4 worm cellular contexts compared by ENCODE assay signal in genomic region chrX:825924-826323, ce11.
TF ChIP-seq lines count a peak whose summit lies in the region.

No protein-coding gene starts in this region.

TF ChIP-seq in whole organism, L1 larva, 84 proteins besides CTCF, POLR2A, EP300 and RAD21 (continued from another document and continues in another):
- TF ChIP-seq egl-27 (tag; optimal IDR thresholded peaks at IDR 0.05; lab: Kevin White, UChicago), result no peak
- TF ChIP-seq nhr-76 (tag; optimal IDR thresholded peaks at IDR 0.05; lab: Kevin White, UChicago), result no peak
- TF ChIP-seq mef-2 (tag; optimal IDR thresholded peaks at IDR 0.05; lab: Kevin White, UChicago), result no peak
- TF ChIP-seq nhr-237 (tag; optimal IDR thresholded peaks at IDR 0.05; lab: Kevin White, UChicago), result no peak
- TF ChIP-seq tbx-2 (tag; optimal IDR thresholded peaks at IDR 0.05; lab: Kevin White, UChicago), result peak; percentile 64
- no peak for TF ChIP-seq unc-130 (tag; optimal IDR thresholded peaks at IDR 0.05; lab: Kevin White, UChicago)
- peak; percentile 74 for TF ChIP-seq unc-86 (tag; optimal IDR thresholded peaks at IDR 0.05; lab: Kevin White, UChicago)
- peak; percentile 14 to 19 for TF ChIP-seq lin-35 (GFP tag; optimal IDR thresholded peaks at IDR 0.05; lab: Kevin White, UChicago)
- TF ChIP-seq swsn-7 (tag; optimal IDR thresholded peaks at IDR 0.05; lab: Kevin White, UChicago), result peak; percentile 73
- peak; percentile 55 for TF ChIP-seq nhr-20 (tag; optimal IDR thresholded peaks at IDR 0.05; lab: Kevin White, UChicago)
- peak; percentile 40 for TF ChIP-seq fkh-8 (tag; optimal IDR thresholded peaks at IDR 0.05; lab: Kevin White, UChicago)
- TF ChIP-seq ceh-88 (GFP tag; IDR thresholded peaks at IDR 0.05; lab: Robert Waterston, UW), result no peak
- TF ChIP-seq fos-1 (tag; optimal IDR thresholded peaks at IDR 0.05; lab: Kevin White, UChicago), result peak; percentile 43
- peak; percentile 39 to 47 for TF ChIP-seq efl-1 (optimal IDR thresholded peaks at IDR 0.05; lab: Kevin White, UChicago)
- no peak for TF ChIP-seq efl-1 (GFP tag; optimal IDR thresholded peaks at IDR 0.05 in 1 of 2; lab: Kevin White, UChicago)
- peak; percentile 66 for TF ChIP-seq dsc-1 (tag; optimal IDR thresholded peaks at IDR 0.05; lab: Kevin White, UChicago)
- no peak for TF ChIP-seq ets-5 (GFP tag; IDR thresholded peaks at IDR 0.05; lab: Robert Waterston, UW)
- peak; percentile 26 for TF ChIP-seq irx-1 (tag; optimal IDR thresholded peaks at IDR 0.05; lab: Kevin White, UChicago)
- no peak for TF ChIP-seq nhr-77 (tag; optimal IDR thresholded peaks at IDR 0.05; lab: Kevin White, UChicago)
- TF ChIP-seq ceh-82 (tag; optimal IDR thresholded peaks at IDR 0.05; lab: Kevin White, UChicago), result peak in 2 of 3 experiments; percentile 56 to 57
- TF ChIP-seq snu-23 (GFP tag; optimal IDR thresholded peaks at IDR 0.05; lab: Kevin White, UChicago), result peak; percentile 65
- peak; percentile 41 to 48 for TF ChIP-seq lsy-2 (tag; optimal IDR thresholded peaks at IDR 0.05; lab: Kevin White, UChicago)
- peak; percentile 75 for TF ChIP-seq nhr-71 (tag; optimal IDR thresholded peaks at IDR 0.05; lab: Kevin White, UChicago)
- TF ChIP-seq fkh-10 (GFP tag; optimal IDR thresholded peaks at IDR 0.05; lab: Kevin White, UChicago), result peak; percentile 17
- peak; percentile 91 for TF ChIP-seq lin-14 (GFP tag; optimal IDR thresholded peaks at IDR 0.05; lab: Kevin White, UChicago)
- no peak for TF ChIP-seq pax-3 (tag; optimal IDR thresholded peaks at IDR 0.05; lab: Kevin White, UChicago)
- no peak for TF ChIP-seq lin-13 (GFP tag; optimal IDR thresholded peaks at IDR 0.05; lab: Kevin White, UChicago)
- no peak for TF ChIP-seq zag-1 (tag; optimal IDR thresholded peaks at IDR 0.05; lab: Kevin White, UChicago)
- TF ChIP-seq sptf-1 (tag; optimal IDR thresholded peaks at IDR 0.05; lab: Kevin White, UChicago), result no peak
- TF ChIP-seq sox-4 (tag; optimal IDR thresholded peaks at IDR 0.05; lab: Kevin White, UChicago), result no peak
- TF ChIP-seq hpl-2 (GFP tag; optimal IDR thresholded peaks at IDR 0.05; lab: Kevin White, UChicago), result no peak
- no peak for TF ChIP-seq hlh-4 (tag; optimal IDR thresholded peaks at IDR 0.05; lab: Kevin White, UChicago)
- no peak for TF ChIP-seq fkh-4 (tag; optimal IDR thresholded peaks at IDR 0.05; lab: Kevin White, UChicago; ENCODE audit: borderline replicate concordance)
- TF ChIP-seq ama-1 (optimal IDR thresholded peaks at IDR 0.05; lab: Kevin White, UChicago), result no peak

TF ChIP-seq in whole organism, L2 larva, 48 proteins besides CTCF, POLR2A, EP300 and RAD21 (continued from another document):
- TF ChIP-seq C34F6.9 (tag; optimal IDR thresholded peaks at IDR 0.05; lab: Kevin White, UChicago), result peak; percentile 74
- TF ChIP-seq unc-55 (GFP tag; optimal IDR thresholded peaks at IDR 0.05; lab: Kevin White, UChicago), result peak; percentile 79
- no peak for TF ChIP-seq peb-1 (tag; optimal IDR thresholded peaks at IDR 0.05; lab: Kevin White, UChicago)
- TF ChIP-seq ztf-11 (tag; optimal IDR thresholded peaks at IDR 0.05; lab: Kevin White, UChicago), result no peak
- no peak for TF ChIP-seq nhr-23 (tag; optimal IDR thresholded peaks at IDR 0.05; lab: Kevin White, UChicago)
- no peak for TF ChIP-seq elt-3 (tag; optimal IDR thresholded peaks at IDR 0.05; lab: Kevin White, UChicago)
- no peak for TF ChIP-seq sma-3 (GFP tag; optimal IDR thresholded peaks at IDR 0.05; lab: Kevin White, UChicago)
- no peak for TF ChIP-seq ama-1 (optimal IDR thresholded peaks at IDR 0.05; lab: Kevin White, UChicago)
- TF ChIP-seq egl-27 (tag; optimal IDR thresholded peaks at IDR 0.05; lab: Kevin White, UChicago), result no peak
- TF ChIP-seq nhr-10 (tag; optimal IDR thresholded peaks at IDR 0.05; lab: Kevin White, UChicago), result no peak
- TF ChIP-seq nhr-11 (tag; optimal IDR thresholded peaks at IDR 0.05; lab: Kevin White, UChicago), result no peak
- TF ChIP-seq Y55F3AM.14 (GFP tag; optimal IDR thresholded peaks at IDR 0.05; lab: Kevin White, UChicago), result no peak
- TF ChIP-seq nhr-12 (tag; optimal IDR thresholded peaks at IDR 0.05; lab: Kevin White, UChicago), result no peak
- peak; percentile 10 to 62 for TF ChIP-seq lsy-2 (tag; optimal IDR thresholded peaks at IDR 0.05; lab: Kevin White, UChicago)
- TF ChIP-seq nhr-237 (tag; optimal IDR thresholded peaks at IDR 0.05; lab: Kevin White, UChicago), result no peak
- no peak for TF ChIP-seq lin-13 (GFP tag; optimal IDR thresholded peaks at IDR 0.05; lab: Kevin White, UChicago)
- TF ChIP-seq fos-1 (tag; optimal IDR thresholded peaks at IDR 0.05; lab: Kevin White, UChicago), result peak; percentile 18
- TF ChIP-seq sem-4 (tag; optimal IDR thresholded peaks at IDR 0.05; lab: Kevin White, UChicago), result no peak
- no peak for TF ChIP-seq ztf-4 (tag; optimal IDR thresholded peaks at IDR 0.05; lab: Kevin White, UChicago)
- no peak for TF ChIP-seq skn-1 (tag; optimal IDR thresholded peaks at IDR 0.05; lab: Kevin White, UChicago)
- TF ChIP-seq nhr-6 (tag; optimal IDR thresholded peaks at IDR 0.05; lab: Kevin White, UChicago), result no peak
- peak in 1 of 2 experiments; percentile 45 for TF ChIP-seq mdl-1 (tag; optimal IDR thresholded peaks at IDR 0.05; lab: Kevin White, UChicago)
- TF ChIP-seq crh-2 (tag; optimal IDR thresholded peaks at IDR 0.05; lab: Kevin White, UChicago), result peak; percentile 86
- TF ChIP-seq zag-1 (tag; optimal IDR thresholded peaks at IDR 0.05; lab: Kevin White, UChicago), result peak; percentile 44
- TF ChIP-seq unc-39 (tag; optimal IDR thresholded peaks at IDR 0.05; lab: Kevin White, UChicago), result no peak
- TF ChIP-seq lin-11 (tag; optimal IDR thresholded peaks at IDR 0.05; lab: Kevin White, UChicago), result no peak
- no peak for TF ChIP-seq dmd-4 (tag; optimal IDR thresholded peaks at IDR 0.05; lab: Kevin White, UChicago)
- no peak for TF ChIP-seq ceh-16 (tag; optimal IDR thresholded peaks at IDR 0.05; lab: Kevin White, UChicago)
- TF ChIP-seq nhr-21 (tag; optimal IDR thresholded peaks at IDR 0.05; lab: Kevin White, UChicago), result no peak
- no peak for TF ChIP-seq R02D3.7 (tag; optimal IDR thresholded peaks at IDR 0.05; lab: Kevin White, UChicago)
- TF ChIP-seq aly-2 (tag; optimal IDR thresholded peaks at IDR 0.05; lab: Kevin White, UChicago), result no peak
- TF ChIP-seq ztf-1 (GFP tag; conservative IDR thresholded peaks at IDR 0.05; lab: Robert Waterston, UW), result no peak
- no peak for TF ChIP-seq blmp-1 (tag; optimal IDR thresholded peaks at IDR 0.05; lab: Kevin White, UChicago; ENCODE audit: insufficient read depth)
- no peak for TF ChIP-seq ZK546.5 (tag; optimal IDR thresholded peaks at IDR 0.05; lab: Kevin White, UChicago)
- TF ChIP-seq elt-1 (tag; optimal IDR thresholded peaks at IDR 0.05; lab: Kevin White, UChicago), result no peak
- no peak for TF ChIP-seq ceh-82 (tag; optimal IDR thresholded peaks at IDR 0.05; lab: Kevin White, UChicago)
- TF ChIP-seq mbf-1 (tag; optimal IDR thresholded peaks at IDR 0.05; lab: Kevin White, UChicago), result no peak

TF ChIP-seq in whole organism, L4 larva, 104 proteins besides CTCF, POLR2A, EP300 and RAD21 (continued from another document):
- TF ChIP-seq mes-2 (tag; optimal IDR thresholded peaks at IDR 0.05; lab: Kevin White, UChicago; ENCODE audit: poor library complexity, severe bottlenecking), result peak; percentile 42
- peak; percentile 41 for TF ChIP-seq ceh-28 (tag; optimal IDR thresholded peaks at IDR 0.05; lab: Kevin White, UChicago)
- TF ChIP-seq mdl-1 (tag; optimal IDR thresholded peaks at IDR 0.05; lab: Kevin White, UChicago), result peak in 1 of 2 experiments; percentile 31
- peak; percentile 16 for TF ChIP-seq nhr-48 (tag; optimal IDR thresholded peaks at IDR 0.05; lab: Kevin White, UChicago)
- peak; percentile 48 for TF ChIP-seq rbr-2 (tag; optimal IDR thresholded peaks at IDR 0.05; lab: Kevin White, UChicago)
- TF ChIP-seq ctbp-1 (GFP tag; IDR thresholded peaks at IDR 0.05; lab: Robert Waterston, UW), result 0 out of 2 replicates have a peak, but pooled peaks have one; percentile 13
- peak; percentile 27 for TF ChIP-seq hlh-11 (tag; optimal IDR thresholded peaks at IDR 0.05; lab: Kevin White, UChicago)
- TF ChIP-seq mep-1 (tag; optimal IDR thresholded peaks at IDR 0.05; lab: Kevin White, UChicago), result peak; percentile 55

TF ChIP-seq in whole organism, late embryonic, 69 proteins besides CTCF, POLR2A, EP300 and RAD21 (continued from another document):
- TF ChIP-seq ceh-6 (GFP tag; optimal IDR thresholded peaks at IDR 0.05; lab: Kevin White, UChicago), result no peak
- no peak for TF ChIP-seq odd-2 (tag; optimal IDR thresholded peaks at IDR 0.05; lab: Kevin White, UChicago)
- TF ChIP-seq pag-3 (tag; optimal IDR thresholded peaks at IDR 0.05; lab: Kevin White, UChicago; ENCODE audit: borderline replicate concordance), result no peak
- TF ChIP-seq tbx-2 (tag; optimal IDR thresholded peaks at IDR 0.05; lab: Kevin White, UChicago), result peak; percentile 41
- TF ChIP-seq dmd-4 (tag; optimal IDR thresholded peaks at IDR 0.05; lab: Kevin White, UChicago; ENCODE audit: borderline replicate concordance), result no peak
TF ChIP-seq in whole organism, late embryonic: peak in this region for 8.
